Worm (Caenorhabditis elegans): ENCODE data around the gene T19H12.15.
A peak's percentile ranks its signal among the peaks of the same experiment; 100 is the strongest.

Gene T19H12.15

ce11 chrV:4920690-4921152 lies 41.6 kb upstream of the T19H12.15 start, which contains the start of the genes C02E7.8 and srh-23:
Gene C02E7.8 (minus strand): TSS chrV:4920790.
Gene srh-23 (plus strand): TSS chrV:4921102.
- TF ChIP-seq madf-9 (GFP tag; conservative IDR thresholded peaks at IDR 0.05) (no peak), D1046.2 (GFP tag; IDR thresholded peaks at IDR 0.05) (no peak)

- TF ChIP-seq nhr-6 (tag; optimal IDR thresholded peaks at IDR 0.05) (no peak), aly-2 (tag; optimal IDR thresholded peaks at IDR 0.05) (no peak), dpl-1 (GFP tag; optimal IDR thresholded peaks at IDR 0.05) (no peak), nhr-28 (tag; optimal IDR thresholded peaks at IDR 0.05) (peak; percentile 30), nhr-42 (GFP tag; IDR thresholded peaks at IDR 0.05) (no peak), nhr-10 (tag; optimal IDR thresholded peaks at IDR 0.05) (peak; percentile 48), mxl-3 (GFP tag; optimal IDR thresholded peaks at IDR 0.05) (peak; percentile 43), dmd-9 (GFP tag; IDR thresholded peaks at IDR 0.05) (no peak), daf-19 (GFP tag; conservative IDR thresholded peaks at IDR 0.05) (no peak), madf-9 (GFP tag; conservative IDR thresholded peaks at IDR 0.05) (no peak), lin-15B (tag; optimal IDR thresholded peaks at IDR 0.05) (no peak), zfp-3 (GFP tag; conservative IDR thresholded peaks at IDR 0.05) (no peak), nhr-102 (tag; optimal IDR thresholded peaks at IDR 0.05) (peak; percentile 62), nhr-11 (tag; optimal IDR thresholded peaks at IDR 0.05) (no peak), duxl-1 (tag; optimal IDR thresholded peaks at IDR 0.05; ENCODE audit: poor library complexity) (no peak), zip-11 (GFP tag; IDR thresholded peaks at IDR 0.05) (no peak), hif-1 (tag; optimal IDR thresholded peaks at IDR 0.05) (no peak), ZK337.2 (GFP tag; IDR thresholded peaks at IDR 0.05) (no peak), spr-3 (GFP tag; optimal IDR thresholded peaks at IDR 0.05) (no peak), ztf-7 (tag; optimal IDR thresholded peaks at IDR 0.05) (no peak), F26F4.8 (GFP tag; conservative IDR thresholded peaks at IDR 0.05) (no peak), cey-2 (tag; optimal IDR thresholded peaks at IDR 0.05; ENCODE audit: borderline replicate concordance, insufficient read depth) (peak; percentile 47), lir-3 (tag; optimal IDR thresholded peaks at IDR 0.05) (no peak), daf-8 (GFP tag; IDR thresholded peaks at IDR 0.05) (no peak), ctbp-1 (GFP tag; IDR thresholded peaks at IDR 0.05) (no peak), set-16 (GFP tag; IDR thresholded peaks at IDR 0.05) (no peak), ceh-28 (tag; optimal IDR thresholded peaks at IDR 0.05) (no peak), nhr-48 (tag; optimal IDR thresholded peaks at IDR 0.05) (peak; percentile 93), mdl-1 (tag; optimal IDR thresholded peaks at IDR 0.05) (peak in 1 of 2 experiments; percentile 6), attf-4 (tag; optimal IDR thresholded peaks at IDR 0.05) (no peak), lin-1 (GFP tag; IDR thresholded peaks at IDR 0.05) (no peak), spr-1 (tag; optimal IDR thresholded peaks at IDR 0.05) (peak; percentile 4), nhr-25 (tag; optimal IDR thresholded peaks at IDR 0.05; ENCODE audit: borderline replicate concordance, insufficient read depth) (no peak), ZK546.5 (tag; optimal IDR thresholded peaks at IDR 0.05) (no peak), mep-1 (tag; optimal IDR thresholded peaks at IDR 0.05) (no peak), zfp-2 (tag; optimal IDR thresholded peaks at IDR 0.05) (no peak), hlh-11 (tag; optimal IDR thresholded peaks at IDR 0.05) (peak; percentile 69), dmd-6 (GFP tag; IDR thresholded peaks at IDR 0.05) (no peak), skn-1 (tag; optimal IDR thresholded peaks at IDR 0.05) (no peak)
Observed at ce11 chrV:4918664-4919257, 39.6 kb upstream of the T19H12.15 start, which contains the start of gene C02E7.6. Gene C02E7.6 (plus strand): TSS chrV:4919207.

All from whole organism, L4 larva.